Worm (Caenorhabditis elegans): ENCODE measurements around the gene C56C10.9.

DNA sequence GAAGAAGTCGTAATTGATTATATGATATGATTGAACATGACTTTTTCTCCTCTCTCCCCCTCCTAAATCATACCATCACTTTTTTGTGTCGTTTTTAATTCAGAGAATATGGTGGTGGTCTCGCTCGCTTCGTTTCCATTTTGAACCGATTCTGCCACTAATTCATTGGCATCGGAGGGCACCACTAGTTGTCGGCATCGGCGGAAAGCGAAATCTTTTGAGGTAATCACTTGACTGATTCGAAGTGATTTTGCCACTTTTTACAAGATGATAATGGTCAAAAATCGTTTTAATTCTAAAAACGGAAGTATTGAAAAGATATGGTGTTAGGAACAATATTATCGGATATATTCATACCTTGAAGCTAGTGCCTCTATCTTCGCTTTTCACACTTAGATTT is 24.6 kb upstream of the C56C10.9 start, which contains the start of gene klf-3:
- TF ChIP-seq zag-1 (tag; optimal IDR thresholded peaks at IDR 0.05) (no peak), unc-62 (GFP tag; optimal IDR thresholded peaks at IDR 0.05) (no peak), ceh-16 (tag; optimal IDR thresholded peaks at IDR 0.05) (no peak), snpc-4 (tag; optimal IDR thresholded peaks at IDR 0.05) (no peak), ceh-82 (tag; optimal IDR thresholded peaks at IDR 0.05) (no peak), nhr-237 (tag; optimal IDR thresholded peaks at IDR 0.05) (no peak), nhr-76 (tag; optimal IDR thresholded peaks at IDR 0.05) (no peak), skn-1 (tag; optimal IDR thresholded peaks at IDR 0.05) (no peak), aly-2 (tag; optimal IDR thresholded peaks at IDR 0.05) (no peak)
